Fruit fly (Drosophila melanogaster) whole organism, embryonic: ENCODE results near the gene CG15011.
A peak's percentile ranks its signal among the peaks of the same experiment; 100 is the strongest.

Experiments used
- Aef1 ChIP-seq: fragments of 200-800 bp; sonication (Bioruptor generic); IDR thresholded peaks from 3 replicates; pipeline ENCODE4 v1.3.6; 2022; ENCODE audit warnings: missing biosample characterization, missing genetic modification characterization
- BtbVII ChIP-seq: fragments of 200-800 bp; sonication (Bioruptor generic); optimal IDR thresholded peaks from 3 replicates; lab custom pipeline; 2017; ENCODE audit warnings: missing biosample characterization, mild to moderate bottlenecking, missing genetic modification characterization
- CG10274 ChIP-seq: fragments of 200-800 bp; sonication (Bioruptor generic); optimal IDR thresholded peaks from 3 replicates; lab custom pipeline; 2017; ENCODE audit warnings: missing biosample characterization, mild to moderate bottlenecking, missing genetic modification characterization
- CG10321 ChIP-seq: fragments of 200-800 bp; sonication (Bioruptor generic); IDR thresholded peaks from 2 replicates; pipeline ENCODE4 v1.3.6; 2022; ENCODE audit warnings: missing biosample characterization, missing genetic modification characterization
- CG10431 ChIP-seq: fragments of 200-800 bp; sonication (Bioruptor generic); optimal IDR thresholded peaks from 3 replicates; lab custom pipeline; 2018; ENCODE audit warnings: missing biosample characterization, mild to moderate bottlenecking, missing genetic modification characterization
- CG1233 ChIP-seq: fragments of 200-800 bp; sonication (Bioruptor generic); optimal IDR thresholded peaks from 4 replicates; lab custom pipeline; 2018; ENCODE audit warnings: missing biosample characterization, mild to moderate bottlenecking, missing genetic modification characterization
- CG12391 ChIP-seq: fragments of 200-800 bp; sonication (Bioruptor generic); optimal IDR thresholded peaks from 3 replicates; lab custom pipeline; 2018; ENCODE audit warnings: missing biosample characterization, mild to moderate bottlenecking, missing genetic modification characterization, moderate library complexity
- CG14965 ChIP-seq: fragments of 200-800 bp; sonication (Bioruptor generic); optimal IDR thresholded peaks from 2 replicates; lab custom pipeline; 2016; ENCODE audit warnings: missing biosample characterization, missing genetic modification characterization, borderline replicate concordance
- CG1529 ChIP-seq: fragments of 200-800 bp; sonication (Bioruptor generic); optimal IDR thresholded peaks from 3 replicates; lab custom pipeline; 2018; ENCODE audit warnings: missing biosample characterization, missing genetic modification characterization
- CG17568 ChIP-seq: fragments of 200-800 bp; sonication (Bioruptor generic); optimal IDR thresholded peaks from 2 replicates; lab custom pipeline; 2018; ENCODE audit warnings: missing biosample characterization, mild to moderate bottlenecking, missing genetic modification characterization, moderate library complexity
- CG17612 ChIP-seq: fragments of 200-800 bp; sonication (Bioruptor generic); IDR thresholded peaks from 2 replicates; pipeline ENCODE4 v1.3.6; 2022; ENCODE audit warnings: missing biosample characterization, missing genetic modification characterization
- CG1832 ChIP-seq: fragments of 200-800 bp; sonication (Bioruptor generic); optimal IDR thresholded peaks from 2 replicates; lab custom pipeline; 2017; ENCODE audit warnings: missing biosample characterization, mild to moderate bottlenecking, missing genetic modification characterization, inconsistent platforms
- CG18599 ChIP-seq: fragments of 200-800 bp; sonication (Bioruptor generic); optimal IDR thresholded peaks from 3 replicates; lab custom pipeline; 2017; ENCODE audit warnings: missing biosample characterization, missing genetic modification characterization, mild to moderate bottlenecking, moderate library complexity, missing genetic modification reagents
- CG2129 ChIP-seq: fragments of 200-800 bp; sonication (Bioruptor generic); IDR thresholded peaks from 2 replicates; pipeline ENCODE4 v1.3.6; 2022; ENCODE audit warnings: missing biosample characterization, missing genetic modification characterization; ENCODE audit not compliant: partially characterized antibody
- CG32532 ChIP-seq: fragments of 200-800 bp; sonication (Bioruptor generic); IDR thresholded peaks from 2 replicates; pipeline ENCODE4 v1.3.6; 2022; ENCODE audit warnings: missing biosample characterization, missing genetic modification characterization
- CG34224 ChIP-seq: fragments of 200-800 bp; sonication (Bioruptor generic); IDR thresholded peaks from 3 replicates; pipeline ENCODE4 v1.3.6; 2022; ENCODE audit warnings: missing biosample characterization, missing genetic modification characterization; ENCODE audit not compliant: partially characterized antibody
- CG34376 ChIP-seq: fragments of 200-800 bp; sonication (Bioruptor generic); optimal IDR thresholded peaks from 2 replicates; lab custom pipeline; 2018; ENCODE audit warnings: missing biosample characterization, mild to moderate bottlenecking, missing genetic modification characterization
- CG34422 ChIP-seq: fragments of 200-800 bp; sonication (Bioruptor generic); IDR thresholded peaks from 3 replicates; pipeline ENCODE4 v1.3.6; 2022; ENCODE audit warnings: missing biosample characterization, missing genetic modification characterization
- CG3847 ChIP-seq: fragments of 200-800 bp; sonication (Bioruptor generic); IDR thresholded peaks from 2 replicates; pipeline ENCODE4 v1.3.6; 2022; ENCODE audit warnings: missing biosample characterization, missing genetic modification characterization
- CG4328 ChIP-seq: fragments of 200-800 bp; sonication (Bioruptor generic); optimal IDR thresholded peaks from 3 replicates; lab custom pipeline; 2017; ENCODE audit warnings: missing biosample characterization, missing genetic modification reagents, missing genetic modification characterization
- CG6683 ChIP-seq: fragments of 200-800 bp; sonication (Bioruptor generic); optimal IDR thresholded peaks from 2 replicates; lab custom pipeline; 2017; ENCODE audit warnings: missing biosample characterization, mild to moderate bottlenecking, missing genetic modification characterization, missing genetic modification reagents
- CG6854 ChIP-seq: fragments of 200-800 bp; sonication (Bioruptor generic); optimal IDR thresholded peaks from 3 replicates; lab custom pipeline; 2017; ENCODE audit warnings: missing biosample characterization, mild to moderate bottlenecking, missing genetic modification characterization
- CG8290 ChIP-seq, 3 experiments: fragments of 200-800 bp; sonication (Bioruptor generic); optimal IDR thresholded peaks; 2 replicates each; lab custom pipeline; 2016 to 2019; ENCODE audit warnings: missing biosample characterization in 3 of 3, missing genetic modification characterization in 3 of 3, mild to moderate bottlenecking in 2 of 3, moderate library complexity in 1 of 3
- Deaf1 ChIP-seq: fragments of 200-800 bp; optimal IDR thresholded peaks from 3 replicates; lab custom pipeline; 2019; ENCODE audit warnings: missing biosample characterization, mild to moderate bottlenecking, missing genetic modification characterization, moderate library complexity
- Dp ChIP-seq: fragments of 200-800 bp; sonication (Bioruptor generic); optimal IDR thresholded peaks from 2 replicates; lab custom pipeline; 2018; ENCODE audit warnings: missing biosample characterization, mild to moderate bottlenecking, missing genetic modification characterization, moderate library complexity
- E2f2 ChIP-seq: fragments of 200-800 bp; sonication (Bioruptor generic); IDR thresholded peaks from 2 replicates; pipeline ENCODE4 v1.3.6; 2022; ENCODE audit warnings: missing biosample characterization, missing genetic modification characterization
- Hand ChIP-seq: fragments of 200-800 bp; sonication (Bioruptor generic); optimal IDR thresholded peaks from 2 replicates; lab custom pipeline; 2017; ENCODE audit warnings: mild to moderate bottlenecking, missing biosample characterization, missing genetic modification reagents, missing genetic modification characterization
- Hr51 ChIP-seq, 2 experiments: fragments of 200-800 bp; sonication (Bioruptor generic); optimal IDR thresholded peaks; 2 replicates in 1 of 2; 3 replicates in 1 of 2; lab custom pipeline; 2016 to 2018; ENCODE audit warnings: missing biosample characterization in 2 of 2, missing genetic modification characterization in 2 of 2, mild to moderate bottlenecking in 1 of 2, moderate library complexity in 1 of 2
- Med ChIP-seq: fragments of 200-800 bp; sonication (Bioruptor generic); peaks from one replicate; lab custom pipeline; 2016; ENCODE audit warnings: missing biosample characterization, missing genetic modification characterization, mild to moderate bottlenecking, inconsistent platforms, moderate library complexity
- Meics ChIP-seq: fragments of 200-800 bp; sonication (Bioruptor generic); optimal IDR thresholded peaks from 2 replicates; lab custom pipeline; 2017; ENCODE audit warnings: missing biosample characterization, mild to moderate bottlenecking, missing genetic modification characterization
- PHDP ChIP-seq: fragments of 200-800 bp; sonication (Bioruptor generic); optimal IDR thresholded peaks from 3 replicates; lab custom pipeline; 2018; ENCODE audit warnings: missing biosample characterization, mild to moderate bottlenecking, missing genetic modification characterization, moderate library complexity
- Ravus ChIP-seq: fragments of 200-800 bp; sonication (Bioruptor generic); IDR thresholded peaks from 2 replicates; pipeline ENCODE4 v1.3.6; 2022; ENCODE audit warnings: missing biosample characterization, missing genetic modification characterization
- Sox102F ChIP-seq: fragments of 200-800 bp; sonication (Bioruptor generic); optimal IDR thresholded peaks from 2 replicates; lab custom pipeline; 2018; ENCODE audit warnings: missing biosample characterization, mild to moderate bottlenecking, missing genetic modification characterization, moderate library complexity
- Usf ChIP-seq: fragments of 200-800 bp; sonication (Bioruptor generic); optimal IDR thresholded peaks from 2 replicates; lab custom pipeline; 2017; ENCODE audit warnings: missing genotype, missing biosample characterization, missing genetic modification characterization
- ap ChIP-seq: fragments of 200-800 bp; sonication (Bioruptor generic); IDR thresholded peaks from 2 replicates; pipeline ENCODE4 v1.3.6; 2022; ENCODE audit warnings: missing biosample characterization, missing genetic modification characterization
- ems ChIP-seq: fragments of 200-800 bp; sonication (Bioruptor generic); optimal IDR thresholded peaks from 3 replicates; lab custom pipeline; 2016; ENCODE audit warnings: missing biosample characterization, missing genetic modification characterization
- fd96Cb ChIP-seq: fragments of 200-800 bp; sonication (Bioruptor generic); optimal IDR thresholded peaks from 2 replicates; lab custom pipeline; 2018; ENCODE audit warnings: missing biosample characterization, mild to moderate bottlenecking, missing genetic modification characterization, moderate library complexity
- insv ChIP-seq, 2 experiments: fragments of 200-800 bp; sonication (Bioruptor generic); optimal IDR thresholded peaks; 3 replicates each; lab custom pipeline; 2016 to 2018; ENCODE audit warnings: missing biosample characterization in 2 of 2, missing genetic modification characterization in 2 of 2
- lola ChIP-seq, 3 experiments: fragments of >200 bp in 2 of 3; fragments of 200-800 bp in 1 of 3; sonication (Bioruptor generic) in 1 of 3; optimal IDR thresholded peaks; 2 replicates each; lab custom pipeline; 2017 to 2019; ENCODE audit warnings: missing biosample characterization in 3 of 3, missing genetic modification characterization in 3 of 3, mild to moderate bottlenecking in 1 of 3, moderate library complexity in 1 of 3
- lov ChIP-seq, 2 experiments: fragments of 200-800 bp in 1 of 2; fragments of >200 bp in 1 of 2; sonication (Bioruptor generic) in 1 of 2; IDR thresholded peaks in 1 of 2; optimal IDR thresholded peaks in 1 of 2; 2 replicates in 1 of 2; 3 replicates in 1 of 2; pipeline versions ENCODE4 v1.3.6 to Lab custom; 2017 to 2022; ENCODE audit warnings: missing biosample characterization in 1 of 2, missing genetic modification characterization in 1 of 2
- pros ChIP-seq: fragments of 200-800 bp; sonication (Bioruptor generic); optimal IDR thresholded peaks from 3 replicates; lab custom pipeline; 2019; ENCODE audit warnings: missing biosample characterization, mild to moderate bottlenecking, missing genetic modification characterization, moderate library complexity
- tap ChIP-seq: fragments of 200-800 bp; optimal IDR thresholded peaks from 3 replicates; lab custom pipeline; 2019; ENCODE audit warnings: missing biosample characterization, mild to moderate bottlenecking, missing genetic modification characterization, moderate library complexity
- tio ChIP-seq: fragments of 200-800 bp; sonication (Bioruptor generic); optimal IDR thresholded peaks from 2 replicates; lab custom pipeline; 2017; ENCODE audit warnings: missing biosample characterization, missing genetic modification characterization, inconsistent platforms
- tll ChIP-seq, 2 experiments: fragments of 200-800 bp in 1 of 2; fragments of >200 bp in 1 of 2; sonication (Bioruptor generic) in 1 of 2; optimal IDR thresholded peaks; 2 replicates each; lab custom pipeline; 2017 to 2019; ENCODE audit warnings: missing biosample characterization in 2 of 2, missing genetic modification characterization in 2 of 2, mild to moderate bottlenecking in 1 of 2, moderate library complexity in 1 of 2
- unpg ChIP-seq: fragments of 200-800 bp; sonication (Bioruptor generic); optimal IDR thresholded peaks from 3 replicates; lab custom pipeline; 2018; ENCODE audit warnings: missing biosample characterization, mild to moderate bottlenecking, missing genetic modification characterization, moderate library complexity
- vfl ChIP-seq: fragments of 200-800 bp; sonication (Bioruptor generic); optimal IDR thresholded peaks from 2 replicates; lab custom pipeline; 2016; ENCODE audit warnings: missing biosample characterization, missing genetic modification characterization
- yki ChIP-seq: fragments of >200 bp; optimal IDR thresholded peaks from 3 replicates; lab custom pipeline; 2018

Gene CG15011

dm6 chr3L:4230357-4230901 is 28.5 kb downstream of the CG15011 start (continued):
- TF ChIP-seq CG10274 (GFP tag; lab: Kevin White, UChicago) (peak; percentile 75), Aef1 (GFP tag; lab: Robert Waterston, UW) (peak; percentile 73), CG10321 (GFP tag; lab: Robert Waterston, UW) (peak; percentile 36; the same call in 1 of the 2 replicates), lov (optimal IDR thresholded peaks at IDR 0.05; lab: Kevin White, UChicago) (no peak), lov (GFP tag; IDR thresholded peaks at IDR 0.05; lab: Robert Waterston, UW) (peak; percentile 86; the same call in 2 of the 3 replicates), CG1832 (GFP tag; lab: Kevin White, UChicago) (no peak), yki (lab: Kevin White, UChicago) (no peak), fd96Cb (peak; percentile 97), Usf (GFP tag; lab: Kevin White, UChicago) (peak; percentile 86), Deaf1 (tag; lab: Kevin White, UChicago) (peak; percentile 64), CG1233 (GFP tag; lab: Kevin White, UChicago) (peak; percentile 94), CG3847 (peak; percentile 75), ems (GFP tag; lab: Kevin White, UChicago) (peak; percentile 91), CG4328 (GFP tag; lab: Kevin White, UChicago) (peak; percentile 86), tap (peak; percentile 93), CG34422 (peak; percentile 81; the same call in 2 of the 3 replicates), CG17612 (GFP tag; lab: Robert Waterston, UW) (peak; percentile 40; the same call in 1 of the 2 replicates), vfl (GFP tag; lab: Kevin White, UChicago) (peak; percentile 66), Ravus (peak; percentile 46), CG17568 (GFP tag; lab: Kevin White, UChicago) (peak; percentile 87), insv (GFP tag; optimal IDR thresholded peaks at IDR 0.05; lab: Kevin White, UChicago) (peak; percentile 32 to 55), CG8290 (GFP tag; optimal IDR thresholded peaks at IDR 0.05; lab: Kevin White, UChicago) (peak; percentile 96), CG8290 (tag; optimal IDR thresholded peaks at IDR 0.05; lab: Kevin White, UChicago) (peak; percentile 48 to 93), CG6854 (GFP tag; lab: Kevin White, UChicago) (peak; percentile 61), lola (GFP tag; optimal IDR thresholded peaks at IDR 0.05; lab: Kevin White, UChicago) (peak in 1 of 3 experiments; percentile 99), CG34224 (GFP tag; lab: Robert Waterston, UW) (no peak), CG32532 (GFP tag; lab: Robert Waterston, UW) (peak; percentile 21; the same call in 1 of the 2 replicates), CG34376 (GFP tag; lab: Kevin White, UChicago) (peak; percentile 26), CG12391 (tag; lab: Kevin White, UChicago) (peak; percentile 96), tio (GFP tag; lab: Kevin White, UChicago) (peak; percentile 93), Dp (GFP tag; lab: Kevin White, UChicago) (no peak), unpg (GFP tag; lab: Kevin White, UChicago) (peak; percentile 92), CG2129 (GFP tag; lab: Robert Waterston, UW) (no peak), CG14965 (peak; percentile 68), ap (GFP tag; lab: Robert Waterston, UW) (peak; percentile 89), CG18599 (GFP tag; lab: Kevin White, UChicago) (peak; percentile 80), pros (GFP tag; lab: Kevin White, UChicago) (peak; percentile 90), Hand (GFP tag; lab: Kevin White, UChicago) (peak; percentile 57), Med (GFP tag; lab: Kevin White, UChicago) (peak; percentile 97), BtbVII (peak; percentile 79), CG6683 (peak; percentile 70), Hr51 (GFP tag; optimal IDR thresholded peaks at IDR 0.05; lab: Kevin White, UChicago) (peak; percentile 92 to 93), Meics (GFP tag; lab: Kevin White, UChicago) (peak; percentile 67), PHDP (tag; lab: Kevin White, UChicago) (peak; percentile 89), CG1529 (GFP tag; lab: Kevin White, UChicago) (peak; percentile 96), tll (GFP tag; optimal IDR thresholded peaks at IDR 0.05; lab: Kevin White, UChicago) (peak; percentile 85 to 93), E2f2 (GFP tag; lab: Robert Waterston, UW) (peak; percentile 67; the same call in 1 of the 2 replicates), Sox102F (GFP tag; lab: Kevin White, UChicago) (peak; percentile 96), CG10431 (GFP tag; lab: Kevin White, UChicago) (peak; percentile 89)
